Fruit fly (Drosophila melanogaster) whole organism, wandering third instar larva: Measurements from ENCODE around the gene CG32639.

Source experiments
- Abd-B ChIP-seq: fragments of >200 bp; optimal IDR thresholded peaks from 2 replicates; lab custom pipeline; 2017; ENCODE audit warnings: missing biosample characterization, missing genetic modification characterization
- CG32264 ChIP-seq: fragments of 200-800 bp; sonication (Bioruptor generic); optimal IDR thresholded peaks from 2 replicates; lab custom pipeline; 2016; ENCODE audit warnings: missing biosample characterization, missing genetic modification characterization
- CG9705 ChIP-seq: fragments of 200-800 bp; sonication (Bioruptor generic); optimal IDR thresholded peaks from 2 replicates; lab custom pipeline; 2018; ENCODE audit warnings: missing biosample characterization, mild to moderate bottlenecking, missing genetic modification characterization
- CrebA ChIP-seq: fragments of 200-800 bp; sonication (Bioruptor generic); optimal IDR thresholded peaks from 2 replicates; lab custom pipeline; 2016; ENCODE audit warnings: missing biosample characterization, mild to moderate bottlenecking, missing genetic modification characterization, borderline replicate concordance
- Dfd ChIP-seq: fragments of >200 bp; optimal IDR thresholded peaks from 2 replicates; lab custom pipeline; 2017; ENCODE audit warnings: missing biosample characterization, missing genetic modification characterization
- Dif ChIP-seq: fragments of 200-275, 200-300 bp; sonication (Bioruptor generic); optimal IDR thresholded peaks from 2 replicates; lab custom pipeline; 2018; ENCODE audit warnings: missing biosample characterization, missing genetic modification characterization; ENCODE audit not compliant: partially characterized antibody
- GATAd ChIP-seq: sonication (Bioruptor generic); optimal IDR thresholded peaks from 2 replicates; lab custom pipeline; 2016; ENCODE audit warnings: missing biosample characterization, missing genetic modification characterization
- HLH106 ChIP-seq: fragments of 200-800 bp; optimal IDR thresholded peaks from 3 replicates; lab custom pipeline; 2019; ENCODE audit warnings: missing biosample characterization, mild to moderate bottlenecking, missing genetic modification characterization, moderate library complexity
- Hnf4 ChIP-seq: fragments of 200-800 bp; sonication (Bioruptor generic); optimal IDR thresholded peaks from 2 replicates; lab custom pipeline; 2016; ENCODE audit warnings: missing biosample characterization, mild to moderate bottlenecking, missing genetic modification characterization
- Hr78 ChIP-seq: fragments of >200 bp; optimal IDR thresholded peaks from 2 replicates; lab custom pipeline; 2017; ENCODE audit warnings: missing biosample characterization, missing genetic modification characterization
- Hr83 ChIP-seq: fragments of 200-300 bp; sonication (Bioruptor generic); optimal IDR thresholded peaks from 2 replicates; lab custom pipeline; 2016; ENCODE audit warnings: missing biosample characterization, mild to moderate bottlenecking, missing genetic modification characterization, moderate library complexity; ENCODE audit not compliant: poor library complexity, severe bottlenecking
- Jra ChIP-seq: sonication (Bioruptor generic); optimal IDR thresholded peaks from 2 replicates; lab custom pipeline; 2016; ENCODE audit warnings: missing biosample characterization, missing genetic modification characterization
- Mio ChIP-seq: sonication (Bioruptor generic); optimal IDR thresholded peaks from 2 replicates; lab custom pipeline; 2016; ENCODE audit warnings: missing biosample characterization, missing genetic modification characterization
- Myc ChIP-seq: fragments of >200 bp; optimal IDR thresholded peaks from 2 replicates; lab custom pipeline; 2017
- N ChIP-seq: fragments of >200 bp; optimal IDR thresholded peaks from 2 replicates; lab custom pipeline; 2018; ENCODE audit warnings: missing biosample characterization, missing external identifiers, missing genetic modification characterization
- OdsH ChIP-seq: fragments of 200-800 bp; sonication (Bioruptor generic); optimal IDR thresholded peaks from 2 replicates; lab custom pipeline; 2016; ENCODE audit warnings: missing biosample characterization, mild to moderate bottlenecking, missing genetic modification characterization
- Rel ChIP-seq, 2 experiments: fragments of 200-800 bp; sonication (Bioruptor generic) in 1 of 2; optimal IDR thresholded peaks; 2 replicates in 1 of 2; 3 replicates in 1 of 2; lab custom pipeline; 2016 to 2019; ENCODE audit warnings: mild to moderate bottlenecking in 2 of 2, missing biosample characterization in 2 of 2, missing genetic modification characterization in 2 of 2, moderate library complexity in 1 of 2
- Sp1 ChIP-seq: fragments of 200-800 bp; sonication (Bioruptor generic); optimal IDR thresholded peaks from 3 replicates; lab custom pipeline; 2019; ENCODE audit warnings: missing biosample characterization, mild to moderate bottlenecking, missing genetic modification characterization, moderate library complexity
- Vsx2 ChIP-seq: fragments of 200-300, 225-300 bp; sonication (Bioruptor generic); optimal IDR thresholded peaks from 2 replicates; lab custom pipeline; 2018; ENCODE audit warnings: missing biosample characterization, missing genetic modification characterization; ENCODE audit not compliant: partially characterized antibody
- br ChIP-seq: fragments of 200-800 bp; sonication (Bioruptor generic); optimal IDR thresholded peaks from 2 replicates; lab custom pipeline; 2016; ENCODE audit warnings: missing biosample characterization, missing genetic modification characterization
- brk ChIP-seq: fragments of 200-800 bp; sonication (Bioruptor generic); optimal IDR thresholded peaks from 2 replicates; lab custom pipeline; 2016; ENCODE audit warnings: missing biosample characterization, mild to moderate bottlenecking, missing genetic modification characterization
- dl ChIP-seq, 2 experiments: fragments of 175-275, 200-275 bp in 1 of 2; fragments of 200-275 bp in 1 of 2; sonication (Bioruptor generic); optimal IDR thresholded peaks; lab custom pipeline; 2018; ENCODE audit warnings: mild to moderate bottlenecking in 2 of 2, missing biosample characterization in 2 of 2, missing genetic modification characterization in 2 of 2, moderate library complexity in 2 of 2; ENCODE audit not compliant: partially characterized antibody in 2 of 2, insufficient read depth in 1 of 2
- dmrt93B ChIP-seq: fragments of 200-800 bp; sonication (Bioruptor generic); optimal IDR thresholded peaks from 2 replicates; lab custom pipeline; 2018; ENCODE audit warnings: missing biosample characterization, mild to moderate bottlenecking, missing genetic modification characterization
- dsf ChIP-seq: sonication (Bioruptor generic); optimal IDR thresholded peaks from 2 replicates; lab custom pipeline; 2016; ENCODE audit warnings: missing biosample characterization, missing genetic modification characterization, borderline replicate concordance
- ey ChIP-seq: fragments of 200-800 bp; sonication (Bioruptor generic); optimal IDR thresholded peaks from 2 replicates; lab custom pipeline; 2016; ENCODE audit warnings: missing biosample characterization, missing genetic modification characterization
- foxo ChIP-seq, 2 experiments: fragments of 200-800 bp; sonication (Bioruptor generic); optimal IDR thresholded peaks; 2 replicates in 1 of 2; 3 replicates in 1 of 2; lab custom pipeline; 2016 to 2017; ENCODE audit warnings: missing biosample characterization in 2 of 2, missing genetic modification characterization in 2 of 2
- fru ChIP-seq: fragments of 200-800 bp; sonication (Bioruptor generic); optimal IDR thresholded peaks from 3 replicates; lab custom pipeline; 2016; ENCODE audit warnings: missing biosample characterization, mild to moderate bottlenecking, missing genetic modification characterization
- h ChIP-seq: fragments of 200-800 bp; sonication (Bioruptor generic); optimal IDR thresholded peaks from 3 replicates; lab custom pipeline; 2016; ENCODE audit warnings: missing biosample characterization, mild to moderate bottlenecking, missing genetic modification characterization
- jim ChIP-seq: fragments of 175-275, 200-325 bp; sonication (Bioruptor generic); optimal IDR thresholded peaks from 2 replicates; lab custom pipeline; 2016; ENCODE audit warnings: missing biosample characterization, mild to moderate bottlenecking, missing genetic modification characterization
- lola ChIP-seq: fragments of >200 bp; optimal IDR thresholded peaks from 2 replicates; lab custom pipeline; 2017; ENCODE audit warnings: missing biosample characterization, missing genetic modification characterization
- pan ChIP-seq: fragments of >200 bp; optimal IDR thresholded peaks from 2 replicates; lab custom pipeline; 2017
- psq ChIP-seq: fragments of 200-800 bp; sonication (Bioruptor generic); optimal IDR thresholded peaks from 3 replicates; lab custom pipeline; 2017; ENCODE audit warnings: missing biosample characterization, mild to moderate bottlenecking, missing genetic modification characterization, moderate library complexity
- rgr ChIP-seq: fragments of 200-800 bp; sonication (Bioruptor generic); optimal IDR thresholded peaks from 3 replicates; lab custom pipeline; 2016; ENCODE audit warnings: missing biosample characterization, mild to moderate bottlenecking, missing genetic modification characterization
- sv ChIP-seq: fragments of 200-800 bp; sonication (Bioruptor generic); optimal IDR thresholded peaks from 3 replicates; lab custom pipeline; 2016; ENCODE audit warnings: missing biosample characterization, missing genetic modification characterization
- tai ChIP-seq: sonication (Bioruptor generic); optimal IDR thresholded peaks from 2 replicates; lab custom pipeline; 2016; ENCODE audit warnings: missing biosample characterization, missing genetic modification characterization
- usp ChIP-seq: fragments of >200 bp; optimal IDR thresholded peaks from 2 replicates; lab custom pipeline; 2017; ENCODE audit warnings: missing biosample characterization, missing genetic modification characterization
- woc ChIP-seq: sonication (Bioruptor generic); optimal IDR thresholded peaks from 2 replicates; lab custom pipeline; 2016; ENCODE audit warnings: missing biosample characterization, mild to moderate bottlenecking, missing genetic modification characterization

CG32639 gene

DNA sequence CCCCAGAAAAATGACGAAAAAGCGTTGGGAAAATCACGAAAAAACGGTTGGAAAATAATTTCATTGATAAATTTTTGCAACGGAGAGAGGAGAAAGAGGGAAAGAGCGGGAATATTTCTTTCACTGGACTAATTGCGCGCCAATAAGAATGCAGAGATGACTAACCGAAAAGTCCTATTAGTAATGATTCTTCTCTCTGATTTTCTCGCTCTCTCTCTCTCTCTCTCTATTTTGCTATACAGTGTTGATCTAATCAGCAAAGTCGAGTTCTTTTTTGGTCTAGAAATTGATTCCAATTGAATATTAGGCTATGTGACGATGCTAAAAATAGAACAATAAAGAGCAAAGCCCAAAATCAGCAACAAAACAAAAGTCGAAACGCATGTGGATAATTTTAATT is 40.8 kb upstream of the CG32639 start:
- no peak for TF ChIP-seq Mio (GFP tag; lab: Kevin White, UChicago)
- no peak for TF ChIP-seq sv (GFP tag; lab: Kevin White, UChicago)
- TF ChIP-seq lola: no peak
- TF ChIP-seq rgr (GFP tag; lab: Kevin White, UChicago): no peak
- TF ChIP-seq GATAd (GFP tag; lab: Kevin White, UChicago): no peak
- no peak for TF ChIP-seq HLH106
- no peak for TF ChIP-seq fru (GFP tag; lab: Kevin White, UChicago)
- no peak for TF ChIP-seq woc (GFP tag; lab: Kevin White, UChicago)
- no peak for TF ChIP-seq Myc (lab: Kevin White, UChicago)
- TF ChIP-seq, all 38 proteins: peak for 0

DNA sequence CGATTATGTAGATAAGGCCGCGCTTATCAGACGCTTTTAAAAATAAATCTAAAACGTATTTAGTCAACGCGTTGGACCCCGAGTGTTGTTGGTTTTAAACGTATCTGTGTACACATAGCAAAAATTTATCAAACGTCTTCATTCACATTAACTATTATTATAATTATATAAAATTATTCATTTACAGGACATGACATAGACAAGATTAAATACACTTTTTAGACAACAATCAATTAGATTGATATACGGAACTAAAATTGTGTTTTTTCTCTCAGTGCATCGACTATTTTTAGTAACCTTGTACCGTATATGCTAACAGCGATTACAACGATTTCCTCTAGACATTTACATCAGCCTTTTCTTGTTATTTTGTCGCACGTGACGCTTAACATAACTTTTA is 40.3 kb upstream of the CG32639 start:
- TF ChIP-seq foxo (GFP tag; optimal IDR thresholded peaks at IDR 0.05; lab: Kevin White, UChicago) (peak in 1 of 2 experiments; percentile 59), h (peak; percentile 38), dsf (no peak), sv (GFP tag; lab: Kevin White, UChicago) (peak; percentile 16), dmrt93B (GFP tag; lab: Kevin White, UChicago) (peak; percentile 35), Sp1 (peak; percentile 70), HLH106 (peak; percentile 61), OdsH (GFP tag; lab: Kevin White, UChicago) (peak; percentile 52), rgr (GFP tag; lab: Kevin White, UChicago) (peak; percentile 59), Jra (GFP tag; lab: Kevin White, UChicago) (peak; percentile 10), Hnf4 (GFP tag; lab: Kevin White, UChicago) (peak; percentile 42), jim (GFP tag; lab: Kevin White, UChicago) (no peak), CrebA (GFP tag; lab: Kevin White, UChicago) (no peak), fru (GFP tag; lab: Kevin White, UChicago) (peak; percentile 50), Dfd (GFP tag; lab: Kevin White, UChicago) (no peak), Vsx2 (GFP tag; lab: Kevin White, UChicago) (no peak), GATAd (GFP tag; lab: Kevin White, UChicago) (no peak), Hr83 (GFP tag; lab: Kevin White, UChicago) (no peak), psq (GFP tag; lab: Kevin White, UChicago) (peak; percentile 46)

DNA sequence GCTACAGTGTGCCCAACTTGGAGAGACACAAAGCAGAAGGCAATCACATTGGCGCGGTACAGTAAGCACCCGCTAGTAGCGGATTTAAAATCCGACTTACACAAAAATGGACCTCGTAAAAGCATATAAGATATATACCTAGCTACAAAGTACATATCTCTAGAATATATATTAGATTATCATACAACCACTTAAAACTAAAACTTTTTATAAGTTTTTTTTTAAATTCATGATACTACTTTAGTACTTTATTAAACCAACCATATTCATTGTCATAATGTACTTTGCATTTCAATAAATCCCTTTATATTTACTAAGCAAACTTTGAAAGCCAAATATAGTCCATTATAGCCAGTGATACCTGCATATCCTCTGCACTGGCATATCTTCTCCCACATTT is 38.8 kb upstream of the CG32639 start:
- TF ChIP-seq tai (GFP tag; lab: Kevin White, UChicago) (no peak), fru (GFP tag; lab: Kevin White, UChicago) (peak; percentile 21), sv (GFP tag; lab: Kevin White, UChicago) (no peak), OdsH (GFP tag; lab: Kevin White, UChicago) (peak; percentile 43), CG32264 (GFP tag; lab: Kevin White, UChicago) (no peak), foxo (GFP tag; optimal IDR thresholded peaks at IDR 0.05; lab: Kevin White, UChicago) (peak in 1 of 2 experiments; percentile 66), psq (GFP tag; lab: Kevin White, UChicago) (peak; percentile 78), h (peak; percentile 76), rgr (GFP tag; lab: Kevin White, UChicago) (peak; percentile 66), N (GFP tag; lab: Kevin White, UChicago) (no peak), ey (GFP tag; lab: Kevin White, UChicago) (peak; percentile 30), dl (GFP tag; optimal IDR thresholded peaks at IDR 0.05; lab: Kevin White, UChicago; ENCODE audit: insufficient read depth in 1 of 2, partially characterized antibody in 2 of 2) (no peak), Sp1 (peak; percentile 76), br (no peak), Hnf4 (GFP tag; lab: Kevin White, UChicago) (peak; percentile 28), dmrt93B (GFP tag; lab: Kevin White, UChicago) (peak; percentile 65), woc (GFP tag; lab: Kevin White, UChicago) (peak; percentile 34), Vsx2 (GFP tag; lab: Kevin White, UChicago) (no peak), HLH106 (peak; percentile 81), CG9705 (peak; percentile 65), Abd-B (GFP tag; lab: Kevin White, UChicago) (no peak)

DNA sequence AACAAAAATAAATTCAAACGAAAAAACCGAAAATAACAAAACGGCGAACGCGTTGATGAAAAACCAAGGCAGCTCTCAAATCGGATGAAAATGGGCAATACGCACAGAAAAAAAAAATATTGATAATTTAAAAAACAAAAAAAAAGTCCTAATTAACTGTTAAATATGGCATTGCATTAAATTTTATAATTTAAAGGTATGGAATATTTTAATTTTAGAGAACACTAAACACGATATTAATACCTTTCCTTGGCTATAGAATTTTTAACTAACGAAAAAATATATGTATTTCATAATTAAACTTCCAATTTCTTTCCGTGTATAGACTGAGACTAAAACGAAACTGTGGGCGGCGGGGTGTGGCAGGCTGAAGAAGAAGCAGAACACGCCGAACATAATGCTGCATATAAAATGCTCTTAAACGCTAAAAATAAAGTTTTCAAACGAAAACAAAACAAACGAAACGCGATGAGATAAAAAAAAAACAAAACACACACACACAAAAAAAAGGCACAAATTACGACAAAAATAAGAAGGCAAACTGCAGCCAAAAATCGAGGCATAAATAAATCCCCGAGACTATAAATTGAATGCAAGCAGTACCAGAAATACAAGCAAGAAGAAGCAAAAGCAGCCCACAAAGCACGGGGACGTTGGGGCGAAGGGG is 38.2 kb upstream of the CG32639 start:
- TF ChIP-seq dmrt93B (GFP tag; lab: Kevin White, UChicago): no peak
- no peak for TF ChIP-seq tai (GFP tag; lab: Kevin White, UChicago)
- TF ChIP-seq rgr (GFP tag; lab: Kevin White, UChicago): no peak
- TF ChIP-seq h: peak; percentile 19
- TF ChIP-seq brk (GFP tag; lab: Kevin White, UChicago): no peak
- TF ChIP-seq pan (lab: Kevin White, UChicago): no peak
- no peak for TF ChIP-seq jim (GFP tag; lab: Kevin White, UChicago)
- no peak for TF ChIP-seq sv (GFP tag; lab: Kevin White, UChicago)
- TF ChIP-seq GATAd (GFP tag; lab: Kevin White, UChicago): no peak
- no peak for TF ChIP-seq psq (GFP tag; lab: Kevin White, UChicago)
- TF ChIP-seq OdsH (GFP tag; lab: Kevin White, UChicago): no peak
- no peak for TF ChIP-seq CrebA (GFP tag; lab: Kevin White, UChicago)
- no peak for TF ChIP-seq Vsx2 (GFP tag; lab: Kevin White, UChicago)
- no peak for TF ChIP-seq usp
- no peak for TF ChIP-seq Rel (GFP tag; optimal IDR thresholded peaks at IDR 0.05; lab: Kevin White, UChicago)
- TF ChIP-seq Rel (tag; optimal IDR thresholded peaks at IDR 0.05; lab: Kevin White, UChicago): peak; percentile 36
- TF ChIP-seq Dif (GFP tag; lab: Kevin White, UChicago): no peak
- TF ChIP-seq Hr83 (GFP tag; lab: Kevin White, UChicago): no peak
- no peak for TF ChIP-seq Sp1
- TF ChIP-seq HLH106: peak; percentile 39
- no peak for TF ChIP-seq Hr78
- no peak for TF ChIP-seq ey (GFP tag; lab: Kevin White, UChicago)
- TF ChIP-seq Jra (GFP tag; lab: Kevin White, UChicago): no peak
- no peak for TF ChIP-seq N (GFP tag; lab: Kevin White, UChicago)
- no peak for TF ChIP-seq dl (GFP tag; optimal IDR thresholded peaks at IDR 0.05; lab: Kevin White, UChicago; ENCODE audit: insufficient read depth in 1 of 2, partially characterized antibody in 2 of 2)
- TF ChIP-seq dsf: no peak
